Worm (Caenorhabditis elegans): ENCODE measurements around the gene clc-9.

ce11 chrIV:11092502-11093080, 20.1 kb upstream of the clc-9 start, which contains the start of gene bcc-1:
- TF ChIP-seq lin-39 (tag; optimal IDR thresholded peaks at IDR 0.05), result no peak
- TF ChIP-seq ztf-11 (tag; optimal IDR thresholded peaks at IDR 0.05), result no peak
- no peak for TF ChIP-seq F13H6.1 (tag; optimal IDR thresholded peaks at IDR 0.05)
- no peak for TF ChIP-seq ama-1 (optimal IDR thresholded peaks at IDR 0.05)
- TF ChIP-seq nhr-23 (tag; optimal IDR thresholded peaks at IDR 0.05), result no peak
- no peak for TF ChIP-seq lin-13 (GFP tag; optimal IDR thresholded peaks at IDR 0.05)
- TF ChIP-seq nhr-11 (tag; optimal IDR thresholded peaks at IDR 0.05), result no peak
- TF ChIP-seq fos-1 (tag; optimal IDR thresholded peaks at IDR 0.05), result peak; percentile 62
- no peak for TF ChIP-seq elt-1 (tag; optimal IDR thresholded peaks at IDR 0.05)
- TF ChIP-seq ceh-16 (tag; optimal IDR thresholded peaks at IDR 0.05), result no peak
- no peak for TF ChIP-seq egl-27 (tag; optimal IDR thresholded peaks at IDR 0.05)
